Fruit fly (Drosophila melanogaster) whole organism, embryonic: ENCODE data around the gene ecd.
A peak's percentile ranks its signal among the peaks of the same experiment; 100 is the strongest.

Experiments used
- Abd-B ChIP-seq: fragments of 200-800 bp; sonication (Bioruptor generic); optimal IDR thresholded peaks from 2 replicates; lab custom pipeline; 2018; ENCODE audit warnings: missing biosample characterization, mild to moderate bottlenecking, missing genetic modification characterization, moderate library complexity
- Awh ChIP-seq: fragments of 200-800 bp; sonication (Bioruptor generic); IDR thresholded peaks from 2 replicates; pipeline ENCODE4, ENCODE4 v1.3.6; 2022; ENCODE audit warnings: missing biosample characterization, missing genetic modification characterization
- CG10654 ChIP-seq: fragments of 200-800 bp; sonication (Bioruptor generic); optimal IDR thresholded peaks from 2 replicates; lab custom pipeline; 2016; ENCODE audit warnings: missing biosample characterization, missing genetic modification characterization
- CG10959 ChIP-seq: fragments of 200-800 bp; sonication (Bioruptor generic); IDR thresholded peaks from 2 replicates; pipeline ENCODE4 v1.3.6; 2022; ENCODE audit warnings: missing biosample characterization, missing genetic modification characterization
- CG10979 ChIP-seq: fragments of 200-800 bp; sonication (Bioruptor generic); optimal IDR thresholded peaks from 2 replicates; lab custom pipeline; 2018; ENCODE audit warnings: missing biosample characterization, mild to moderate bottlenecking, missing genetic modification characterization, moderate library complexity
- CG11085 ChIP-seq: fragments of 200-800 bp; sonication (Bioruptor generic); IDR thresholded peaks from 2 replicates; pipeline ENCODE4 v1.3.6; 2022; ENCODE audit warnings: missing biosample characterization, missing genetic modification characterization
- CG12236 ChIP-seq: fragments of 200-800 bp; sonication (Bioruptor generic); optimal IDR thresholded peaks from 2 replicates; lab custom pipeline; 2016; ENCODE audit warnings: missing biosample characterization, missing genetic modification characterization
- CG15514 ChIP-seq: fragments of 200-800 bp; sonication (Bioruptor generic); optimal IDR thresholded peaks from 3 replicates; lab custom pipeline; 2017; ENCODE audit warnings: missing biosample characterization, missing genetic modification characterization, mild to moderate bottlenecking, moderate library complexity, missing genetic modification reagents
- CG15601 ChIP-seq: fragments of 200-800 bp; sonication (Bioruptor generic); optimal IDR thresholded peaks from 3 replicates; lab custom pipeline; 2019; ENCODE audit warnings: missing biosample characterization, mild to moderate bottlenecking, missing genetic modification characterization, moderate library complexity
- CG16863 ChIP-seq: fragments of 200-800 bp; sonication (Bioruptor generic); optimal IDR thresholded peaks from 3 replicates; lab custom pipeline; 2016; ENCODE audit warnings: missing biosample characterization, missing genetic modification characterization
- CG17612 ChIP-seq: fragments of 200-800 bp; sonication (Bioruptor generic); IDR thresholded peaks from 2 replicates; pipeline ENCODE4 v1.3.6; 2022; ENCODE audit warnings: missing biosample characterization, missing genetic modification characterization
- CG1792 ChIP-seq: fragments of 200-800 bp; sonication (Bioruptor generic); optimal IDR thresholded peaks from 2 replicates; lab custom pipeline; 2016; ENCODE audit warnings: missing biosample characterization, missing genetic modification characterization
- CG18764 ChIP-seq: fragments of 200-800 bp; sonication (Bioruptor generic); optimal IDR thresholded peaks from 3 replicates; lab custom pipeline; 2016; ENCODE audit warnings: missing biosample characterization, missing genetic modification characterization
- CG2129 ChIP-seq: fragments of 200-800 bp; sonication (Bioruptor generic); IDR thresholded peaks from 2 replicates; pipeline ENCODE4 v1.3.6; 2022; ENCODE audit warnings: missing biosample characterization, missing genetic modification characterization; ENCODE audit not compliant: partially characterized antibody
- CG4617 ChIP-seq: fragments of 200-800 bp; sonication (Bioruptor generic); optimal IDR thresholded peaks from 3 replicates; lab custom pipeline; 2016; ENCODE audit warnings: missing biosample characterization, missing genetic modification characterization, borderline replicate concordance
- CG7556 ChIP-seq: fragments of 200-800 bp; sonication (Bioruptor generic); optimal IDR thresholded peaks from 2 replicates; lab custom pipeline; 2017; ENCODE audit warnings: missing biosample characterization, mild to moderate bottlenecking, missing genetic modification characterization
- CG7745 ChIP-seq: fragments of 200-800 bp; sonication (Bioruptor generic); optimal IDR thresholded peaks from 2 replicates; lab custom pipeline; 2018; ENCODE audit warnings: missing biosample characterization, mild to moderate bottlenecking, missing genetic modification characterization, moderate library complexity
- CG9437 ChIP-seq: fragments of 200-800 bp; sonication (Bioruptor generic); optimal IDR thresholded peaks from 2 replicates; lab custom pipeline; 2018; ENCODE audit warnings: missing biosample characterization, mild to moderate bottlenecking, missing genetic modification characterization
- CG9609 ChIP-seq: fragments of 200-800 bp; sonication (Bioruptor generic); optimal IDR thresholded peaks from 3 replicates; lab custom pipeline; 2016; ENCODE audit warnings: missing biosample characterization, missing genetic modification characterization
- CG9797 ChIP-seq: fragments of 200-800 bp; sonication (Bioruptor generic); optimal IDR thresholded peaks from 3 replicates; lab custom pipeline; 2018; ENCODE audit warnings: missing biosample characterization, mild to moderate bottlenecking, missing genetic modification characterization
- Dip2 ChIP-seq: fragments of 200-800 bp; sonication (Bioruptor generic); IDR thresholded peaks from 2 replicates; pipeline ENCODE4 v1.3.6; 2022; ENCODE audit warnings: missing biosample characterization, missing genetic modification characterization
- Dip3 ChIP-seq: fragments of 200-800 bp; sonication (Bioruptor generic); optimal IDR thresholded peaks from 3 replicates; lab custom pipeline; 2016; ENCODE audit warnings: missing biosample characterization, missing genetic modification characterization
- Ets97D ChIP-seq: fragments of 200-800 bp; sonication (Bioruptor generic); optimal IDR thresholded peaks from 3 replicates; lab custom pipeline; 2016; ENCODE audit warnings: missing biosample characterization, missing genetic modification characterization
- Gsc ChIP-seq: fragments of 200-800 bp; sonication (Bioruptor generic); IDR thresholded peaks from 2 replicates; pipeline ENCODE4 v1.3.6; 2022; ENCODE audit warnings: missing biosample characterization, missing genetic modification characterization
- H15 ChIP-seq: fragments of 200-800 bp; sonication (Bioruptor generic); IDR thresholded peaks from 3 replicates; pipeline ENCODE4 v1.3.6; 2022; ENCODE audit warnings: missing biosample characterization, missing genetic modification characterization
- HmgZ ChIP-seq: fragments of 200-800 bp; sonication (Bioruptor generic); optimal IDR thresholded peaks from 2 replicates; lab custom pipeline; 2018; ENCODE audit warnings: missing biosample characterization, mild to moderate bottlenecking, missing genetic modification characterization
- Hr39 ChIP-seq: fragments of >200 bp; optimal IDR thresholded peaks from 2 replicates; lab custom pipeline; 2017
- Hsf ChIP-seq: fragments of 200-800 bp; sonication (Bioruptor generic); optimal IDR thresholded peaks from 3 replicates; lab custom pipeline; 2016; ENCODE audit warnings: missing biosample characterization, missing genetic modification characterization
- Kr ChIP-seq: fragments of 200-800 bp; sonication (Bioruptor generic); optimal IDR thresholded peaks from 2 replicates; lab custom pipeline; 2017; ENCODE audit warnings: missing biosample characterization, mild to moderate bottlenecking, missing genetic modification characterization
- Six4 ChIP-seq: fragments of 200-800 bp; sonication (Bioruptor generic); optimal IDR thresholded peaks from 2 replicates; lab custom pipeline; 2016; ENCODE audit warnings: missing biosample characterization, missing genetic modification characterization
- TFAM ChIP-seq: fragments of 200-800 bp; sonication (Bioruptor generic); optimal IDR thresholded peaks from 2 replicates; lab custom pipeline; 2017; ENCODE audit warnings: missing biosample characterization, missing genetic modification characterization, inconsistent platforms
- ato ChIP-seq: fragments of 200-800 bp; sonication (Bioruptor generic); IDR thresholded peaks from 2 replicates; pipeline ENCODE4 v1.3.6; 2022; ENCODE audit warnings: missing biosample characterization, missing genetic modification characterization; ENCODE audit not compliant: partially characterized antibody
- btn ChIP-seq: fragments of 200-800 bp; sonication (Bioruptor generic); optimal IDR thresholded peaks from 2 replicates; lab custom pipeline; 2016; ENCODE audit warnings: missing biosample characterization, missing genetic modification characterization
- cad ChIP-seq: fragments of >200 bp; optimal IDR thresholded peaks from 2 replicates; lab custom pipeline; 2017; ENCODE audit warnings: missing biosample characterization, missing genetic modification characterization
- eyg ChIP-seq: fragments of 200-800 bp; sonication (Bioruptor generic); optimal IDR thresholded peaks from 3 replicates; lab custom pipeline; 2016; ENCODE audit warnings: missing biosample characterization, missing genetic modification characterization
- ind ChIP-seq: fragments of 200-800 bp; sonication (Bioruptor generic); optimal IDR thresholded peaks from 3 replicates; lab custom pipeline; 2016; ENCODE audit warnings: missing biosample characterization, missing genetic modification characterization
- ken ChIP-seq: fragments of 200-800 bp; sonication (Bioruptor generic); IDR thresholded peaks from 3 replicates; pipeline ENCODE4 v1.3.6; 2022; ENCODE audit warnings: missing biosample characterization, missing genetic modification characterization
- klu ChIP-seq: fragments of 200-800 bp; sonication (Bioruptor generic); IDR thresholded peaks from 2 replicates; pipeline ENCODE4 v1.3.6; 2022; ENCODE audit warnings: missing biosample characterization, missing genetic modification characterization
- nerfin-2 ChIP-seq: fragments of 200-800 bp; sonication (Bioruptor generic); IDR thresholded peaks from 2 replicates; pipeline ENCODE4 v1.3.6; 2022; ENCODE audit warnings: missing biosample characterization, missing genetic modification characterization; ENCODE audit not compliant: partially characterized antibody
- nmo ChIP-seq: fragments of 200-800 bp; sonication (Bioruptor generic); optimal IDR thresholded peaks from 2 replicates; lab custom pipeline; 2018; ENCODE audit warnings: missing biosample characterization, mild to moderate bottlenecking, missing genetic modification characterization, moderate library complexity
- pho ChIP-seq: fragments of 200-800 bp; sonication (Bioruptor generic); optimal IDR thresholded peaks from 2 replicates; lab custom pipeline; 2016; ENCODE audit warnings: missing biosample characterization, missing genetic modification characterization
- pnt ChIP-seq: fragments of 200-800 bp; sonication (Bioruptor generic); optimal IDR thresholded peaks from 3 replicates; lab custom pipeline; 2016; ENCODE audit warnings: missing biosample characterization, missing genetic modification characterization
- pros ChIP-seq: fragments of 200-800 bp; sonication (Bioruptor generic); optimal IDR thresholded peaks from 3 replicates; lab custom pipeline; 2019; ENCODE audit warnings: missing biosample characterization, mild to moderate bottlenecking, missing genetic modification characterization, moderate library complexity
- psq ChIP-seq: fragments of 200-800 bp; sonication (Bioruptor generic); optimal IDR thresholded peaks from 2 replicates; lab custom pipeline; 2017; ENCODE audit warnings: missing biosample characterization, missing genetic modification characterization
- repo ChIP-seq: fragments of 200-800 bp; sonication (Bioruptor generic); optimal IDR thresholded peaks from 2 replicates; lab custom pipeline; 2016; ENCODE audit warnings: missing biosample characterization, missing genetic modification characterization
- ro ChIP-seq: fragments of 200-800 bp; sonication (Bioruptor generic); IDR thresholded peaks from 2 replicates; pipeline ENCODE4 v1.3.6; 2022; ENCODE audit warnings: missing biosample characterization, missing genetic modification characterization
- sens ChIP-seq: fragments of 200-800 bp; sonication (Bioruptor generic); peaks from one replicate; lab custom pipeline; 2016; ENCODE audit warnings: missing biosample characterization, missing genetic modification characterization
- sqz ChIP-seq: fragments of 200-800 bp; sonication (Bioruptor generic); optimal IDR thresholded peaks from 3 replicates; lab custom pipeline; 2018; ENCODE audit warnings: missing biosample characterization, mild to moderate bottlenecking, missing genetic modification characterization
- sr ChIP-seq: fragments of 200-800 bp; sonication (Bioruptor generic); IDR thresholded peaks from 3 replicates; pipeline ENCODE4 v1.3.6; 2022; ENCODE audit warnings: missing biosample characterization, missing genetic modification characterization
- usp ChIP-seq: fragments of >200 bp; optimal IDR thresholded peaks from 2 replicates; lab custom pipeline; 2017; ENCODE audit warnings: missing biosample characterization, missing genetic modification characterization
- zen ChIP-seq: fragments of 200-800 bp; sonication (Bioruptor generic); optimal IDR thresholded peaks from 3 replicates; lab custom pipeline; 2018; ENCODE audit warnings: missing biosample characterization, mild to moderate bottlenecking, missing genetic modification characterization, moderate library complexity
- zf30C ChIP-seq: fragments of 200-800 bp; sonication (Bioruptor generic); optimal IDR thresholded peaks from 3 replicates; lab custom pipeline; 2018; ENCODE audit warnings: missing biosample characterization, mild to moderate bottlenecking, missing genetic modification characterization

ecd gene

dm6 chr3L:2262515-2262944 is 3.1 kb downstream of the ecd start, which contains the start of the genes oxt and CG13807 (continued):
- TF ChIP-seq Hsf (peak; percentile 79), repo (no peak), H15 (GFP tag; lab: Robert Waterston, UW) (peak; percentile 87), CG9609 (peak; percentile 59), pho (peak; percentile 53), CG15601 (peak; percentile 84), pros (GFP tag; lab: Kevin White, UChicago) (no peak), Abd-B (GFP tag; lab: Kevin White, UChicago) (peak; percentile 88), zen (tag; lab: Kevin White, UChicago) (peak; percentile 83), klu (GFP tag; lab: Robert Waterston, UW) (peak; percentile 83), ato (GFP tag; lab: Robert Waterston, UW) (no peak), ind (GFP tag; lab: Kevin White, UChicago) (peak; percentile 87), Dip3 (peak; percentile 40), nerfin-2 (GFP tag; lab: Robert Waterston, UW) (no peak), CG2129 (no peak), psq (GFP tag; lab: Kevin White, UChicago) (peak; percentile 50), CG1792 (GFP tag; lab: Kevin White, UChicago) (no peak), Dip2 (GFP tag; lab: Robert Waterston, UW) (0 out of 2 replicates have a peak, but pooled peaks have one; percentile 19), CG7556 (GFP tag; lab: Kevin White, UChicago) (peak; percentile 82), CG10959 (GFP tag; lab: Robert Waterston, UW) (peak; percentile 54), Kr (no peak), sr (GFP tag; lab: Robert Waterston, UW) (peak; percentile 44; the same call in 1 of the 3 replicates), eyg (GFP tag; lab: Kevin White, UChicago) (no peak), btn (GFP tag; lab: Kevin White, UChicago) (no peak), Ets97D (GFP tag; lab: Kevin White, UChicago) (peak; percentile 55), CG7745 (tag; lab: Kevin White, UChicago) (no peak), CG16863 (GFP tag; lab: Kevin White, UChicago) (peak; percentile 13), CG15514 (peak; percentile 79), TFAM (GFP tag; lab: Kevin White, UChicago) (peak; percentile 10), pnt (peak; percentile 58), CG18764 (GFP tag; lab: Kevin White, UChicago) (peak; percentile 68), cad (no peak), Six4 (peak; percentile 81), sqz (GFP tag; lab: Kevin White, UChicago) (no peak), CG10654 (GFP tag; lab: Kevin White, UChicago) (peak; percentile 66), Hr39 (lab: Kevin White, UChicago) (no peak), Gsc (GFP tag; lab: Robert Waterston, UW) (peak; percentile 45), ro (GFP tag; lab: Robert Waterston, UW) (peak; percentile 52; the same call in 1 of the 2 replicates), zf30C (GFP tag; lab: Kevin White, UChicago) (no peak), CG17612 (peak; percentile 70), CG12236 (GFP tag; lab: Kevin White, UChicago) (no peak), usp (no peak), CG9797 (GFP tag; lab: Kevin White, UChicago) (peak; percentile 74), HmgZ (peak; percentile 94), Awh (peak; percentile 81), sens (GFP tag; lab: Kevin White, UChicago) (peak; percentile 96), CG11085 (GFP tag; lab: Robert Waterston, UW) (peak; percentile 85), CG4617 (peak; percentile 95), CG9437 (GFP tag; lab: Kevin White, UChicago) (peak; percentile 73), CG10979 (peak; percentile 78), nmo (peak; percentile 95), ken (GFP tag; lab: Robert Waterston, UW) (peak; percentile 92)
